Worm (Caenorhabditis elegans) whole organism, L4 larva: ENCODE data around the gene stdh-4.

Source experiments
- ceh-82 ChIP-seq: sonication (generic microtip); optimal IDR thresholded peaks from 2 replicates; lab custom pipeline; 2017; ENCODE audit warnings: missing biosample characterization, missing genetic modification characterization
- lin-38 ChIP-seq: fragments of 200-800 bp; sonication (Bioruptor generic); IDR thresholded peaks from 2 replicates; pipeline ENCODE4 v1.3.6; 2022; ENCODE audit warnings: missing genetic modification reagents, missing genetic modification characterization, missing compliant biosample characterization
- nhr-102 ChIP-seq: sonication (generic microtip); optimal IDR thresholded peaks from 2 replicates; lab custom pipeline; 2016; ENCODE audit warnings: mild to moderate bottlenecking, missing genetic modification characterization, moderate library complexity, missing compliant biosample characterization
- nhr-11 ChIP-seq: fragments of 150-350 bp; optimal IDR thresholded peaks from 2 replicates; lab custom pipeline; 2014; ENCODE audit warnings: missing biosample characterization, missing genetic modification characterization
- pqm-1 ChIP-seq: sonication (generic microtip); optimal IDR thresholded peaks from 2 replicates; lab custom pipeline; 2017; ENCODE audit warnings: missing biosample characterization, missing genetic modification characterization

DNA sequence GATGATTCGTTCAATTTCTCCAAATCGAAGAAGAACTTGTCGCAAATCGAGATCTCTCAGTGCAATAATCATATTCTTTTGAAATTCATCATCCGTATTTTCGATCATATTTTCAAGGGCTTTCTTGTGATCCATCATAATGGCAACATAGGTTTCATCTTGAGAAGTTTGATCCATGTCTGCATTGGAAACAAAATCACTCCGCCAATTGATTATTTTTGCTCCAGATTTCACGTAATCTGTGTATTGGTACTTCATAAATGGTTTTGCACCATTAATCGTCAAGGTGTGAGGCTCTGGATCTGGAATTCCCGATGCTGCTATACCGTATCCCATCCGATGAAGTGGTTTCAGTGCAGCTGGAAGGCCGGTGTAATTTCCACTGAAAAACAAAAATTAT is 32.7 kb upstream of the stdh-4 start:
- no peak for TF ChIP-seq nhr-11 (tag; lab: Kevin White, UChicago)
- TF ChIP-seq pqm-1: no peak
- no peak for TF ChIP-seq lin-38 (GFP tag; lab: Robert Waterston, UW)
- TF ChIP-seq ceh-82 (tag; lab: Kevin White, UChicago): no peak
- TF ChIP-seq nhr-102: no peak
